Worm (Caenorhabditis elegans) whole organism, late embryonic: ENCODE measurements around the gene C13G3.12.

Experiments
- ahr-1 ChIP-seq: sonication (generic microtip); optimal IDR thresholded peaks from 2 replicates; lab custom pipeline; 2016; ENCODE audit warnings: missing genetic modification characterization, missing compliant biosample characterization
- ceh-18 ChIP-seq: sonication (generic microtip); optimal IDR thresholded peaks from 2 replicates; lab custom pipeline; 2016; ENCODE audit warnings: missing genetic modification characterization, missing compliant biosample characterization
- ceh-19 ChIP-seq: fragments of 200-800 bp; sonication (Bioruptor generic); optimal IDR thresholded peaks from 2 replicates; lab custom pipeline; 2018; ENCODE audit warnings: mild to moderate bottlenecking, missing genetic modification characterization, missing compliant biosample characterization
- ceh-2 ChIP-seq: sonication (generic microtip); optimal IDR thresholded peaks from 2 replicates; lab custom pipeline; 2016; ENCODE audit warnings: missing genotype, missing genetic modification characterization, missing compliant biosample characterization
- ceh-22 ChIP-seq: sonication (generic microtip); optimal IDR thresholded peaks from 2 replicates; lab custom pipeline; 2017; ENCODE audit warnings: missing biosample characterization, missing genetic modification characterization
- ceh-31 ChIP-seq: sonication (generic microtip); optimal IDR thresholded peaks from 2 replicates; lab custom pipeline; 2016; ENCODE audit warnings: missing genetic modification characterization, missing compliant biosample characterization
- ceh-34 ChIP-seq: sonication (generic microtip); optimal IDR thresholded peaks from 2 replicates; lab custom pipeline; 2016; ENCODE audit warnings: mild to moderate bottlenecking, missing genetic modification characterization, missing compliant biosample characterization
- ceh-45 ChIP-seq: fragments of 200-800 bp; sonication (Bioruptor generic); IDR thresholded peaks from 2 replicates; pipeline ENCODE4 v1.3.6; 2022; ENCODE audit warnings: missing genetic modification reagents, missing genetic modification characterization, missing compliant biosample characterization
- ceh-48 ChIP-seq: sonication (generic microtip); optimal IDR thresholded peaks from 2 replicates; lab custom pipeline; 2016; ENCODE audit warnings: missing genetic modification characterization, inconsistent platforms, missing compliant biosample characterization
- ceh-6 ChIP-seq: fragments of 200-800 bp; sonication (Bioruptor generic); optimal IDR thresholded peaks from 2 replicates; lab custom pipeline; 2018; ENCODE audit warnings: mild to moderate bottlenecking, missing genetic modification characterization, missing compliant biosample characterization
- dve-1 ChIP-seq: sonication (generic microtip); optimal IDR thresholded peaks from 2 replicates; lab custom pipeline; 2017; ENCODE audit warnings: antibody characterized with exemption, mild to moderate bottlenecking, missing genetic modification characterization, missing compliant biosample characterization
- elt-2 ChIP-seq: sonication (generic microtip); optimal IDR thresholded peaks from 2 replicates; lab custom pipeline; 2016; ENCODE audit warnings: missing genetic modification reagents, missing genetic modification characterization, missing compliant biosample characterization
- elt-4 ChIP-seq: sonication (generic microtip); optimal IDR thresholded peaks from 2 replicates; lab custom pipeline; 2016; ENCODE audit warnings: missing genetic modification characterization, missing compliant biosample characterization
- eyg-1 ChIP-seq: sonication (generic microtip); optimal IDR thresholded peaks from 2 replicates; lab custom pipeline; 2016; ENCODE audit warnings: missing genotype, missing genetic modification characterization, missing compliant biosample characterization
- fkh-10 ChIP-seq: fragments of 150-350 bp; optimal IDR thresholded peaks from 2 replicates; lab custom pipeline; 2014; ENCODE audit warnings: missing biosample characterization, missing genetic modification reagents, missing genetic modification characterization
- gmeb-2 ChIP-seq: sonication (generic microtip); optimal IDR thresholded peaks from 2 replicates; lab custom pipeline; 2016; ENCODE audit warnings: missing genetic modification characterization, inconsistent platforms, missing compliant biosample characterization
- hlh-15 ChIP-seq: sonication (generic microtip); optimal IDR thresholded peaks from 2 replicates; lab custom pipeline; 2016; ENCODE audit warnings: missing genetic modification characterization, missing compliant biosample characterization
- lim-6 ChIP-seq: sonication (generic microtip); optimal IDR thresholded peaks from 2 replicates; lab custom pipeline; 2016; ENCODE audit warnings: missing genetic modification characterization, missing compliant biosample characterization
- lin-11 ChIP-seq: fragments of 200-800 bp; sonication (Bioruptor generic); optimal IDR thresholded peaks from 2 replicates; lab custom pipeline; 2018; ENCODE audit warnings: mild to moderate bottlenecking, missing genetic modification characterization, missing compliant biosample characterization
- nfya-1 ChIP-seq: sonication (generic microtip); optimal IDR thresholded peaks from 2 replicates; lab custom pipeline; 2017; ENCODE audit warnings: missing genetic modification characterization, mild to moderate bottlenecking, missing compliant biosample characterization, antibody characterized with exemption, moderate library complexity
- nhr-11 ChIP-seq: fragments of 150-350 bp; optimal IDR thresholded peaks from 2 replicates; lab custom pipeline; 2014; ENCODE audit warnings: missing biosample characterization, missing genetic modification characterization
- nhr-232 ChIP-seq: sonication (generic microtip); optimal IDR thresholded peaks from 2 replicates; lab custom pipeline; 2016; ENCODE audit warnings: missing genetic modification characterization, missing compliant biosample characterization
- npax-4 ChIP-seq: sonication (generic microtip); optimal IDR thresholded peaks from 2 replicates; lab custom pipeline; 2016; ENCODE audit warnings: missing genetic modification characterization, missing compliant biosample characterization
- odd-2 ChIP-seq: sonication (generic microtip); optimal IDR thresholded peaks from 2 replicates; lab custom pipeline; 2017; ENCODE audit warnings: antibody characterized with exemption, mild to moderate bottlenecking, missing genetic modification characterization, missing compliant biosample characterization
- pag-3 ChIP-seq: sonication (generic microtip); optimal IDR thresholded peaks from 2 replicates; lab custom pipeline; 2016; ENCODE audit warnings: missing compliant biosample characterization, missing genetic modification characterization, borderline replicate concordance
- ref-2 ChIP-seq: sonication (generic microtip); optimal IDR thresholded peaks from 2 replicates; lab custom pipeline; 2016; ENCODE audit warnings: missing genetic modification characterization, missing compliant biosample characterization
- sdc-2 ChIP-seq: sonication (generic microtip); optimal IDR thresholded peaks from 2 replicates; lab custom pipeline; 2016; ENCODE audit warnings: missing genotype, missing genetic modification characterization, missing compliant biosample characterization
- sox-2 ChIP-seq: fragments of 200-800 bp; sonication (Bioruptor generic); IDR thresholded peaks from 2 replicates; pipeline ENCODE4 v1.3.6; 2022; ENCODE audit warnings: missing genetic modification reagents, missing genetic modification characterization, missing compliant biosample characterization
- sox-4 ChIP-seq: sonication (generic microtip); optimal IDR thresholded peaks from 2 replicates; lab custom pipeline; 2017; ENCODE audit warnings: mild to moderate bottlenecking, missing genetic modification characterization, inconsistent platforms, missing compliant biosample characterization
- syd-9 ChIP-seq: sonication (generic microtip); optimal IDR thresholded peaks from 2 replicates; lab custom pipeline; 2016; ENCODE audit warnings: mild to moderate bottlenecking, missing genetic modification characterization, moderate library complexity, missing compliant biosample characterization
- tbx-2 ChIP-seq: sonication (generic microtip); optimal IDR thresholded peaks from 2 replicates; lab custom pipeline; 2016; ENCODE audit warnings: missing genetic modification characterization, missing compliant biosample characterization
- tbx-7 ChIP-seq: sonication (generic microtip); optimal IDR thresholded peaks from 2 replicates; lab custom pipeline; 2016; ENCODE audit warnings: missing genotype, missing genetic modification characterization, missing compliant biosample characterization
- unc-42 ChIP-seq: sonication (generic microtip); optimal IDR thresholded peaks from 2 replicates; lab custom pipeline; 2016; ENCODE audit warnings: missing genotype, missing genetic modification characterization, missing compliant biosample characterization
- unc-55 ChIP-seq: sonication (generic microtip); optimal IDR thresholded peaks from 2 replicates; lab custom pipeline; 2017; ENCODE audit warnings: missing biosample characterization, missing genetic modification reagents, missing genetic modification characterization
- unc-86 ChIP-seq: sonication (generic microtip); optimal IDR thresholded peaks from 2 replicates; lab custom pipeline; 2016; ENCODE audit warnings: missing genetic modification characterization, missing compliant biosample characterization
- ztf-16 ChIP-seq: sonication (generic microtip); optimal IDR thresholded peaks from 2 replicates; lab custom pipeline; 2017; ENCODE audit warnings: missing genetic modification characterization, missing compliant biosample characterization

Gene C13G3.12

DNA sequence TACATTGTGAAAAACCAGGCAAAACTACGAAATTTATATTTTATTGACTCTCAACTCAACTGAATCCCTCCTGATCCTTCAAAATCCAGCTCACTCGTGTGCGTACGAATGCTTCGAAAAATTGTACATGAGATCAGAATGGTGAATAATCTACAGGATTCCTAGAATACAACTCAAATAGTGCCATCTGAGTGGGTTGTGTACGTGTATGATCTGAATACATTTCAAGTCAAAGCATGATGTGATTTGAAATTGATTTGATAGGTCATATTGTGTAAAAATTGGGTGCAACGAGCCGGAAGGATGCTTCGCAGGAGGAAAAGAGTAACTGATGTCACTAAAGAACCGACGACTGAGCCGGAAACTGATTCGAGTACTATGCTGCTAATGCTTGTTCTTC lies 11.9 kb downstream of the C13G3.12 start:
- TF ChIP-seq ceh-34 (tag; lab: Kevin White, UChicago) = no peak
- TF ChIP-seq ref-2 = no peak
- TF ChIP-seq gmeb-2 (tag; lab: Kevin White, UChicago) = no peak
- TF ChIP-seq ceh-2 (tag; lab: Kevin White, UChicago) = no peak
- TF ChIP-seq unc-42 = no peak
- no peak for TF ChIP-seq ceh-18 (tag; lab: Kevin White, UChicago)

DNA sequence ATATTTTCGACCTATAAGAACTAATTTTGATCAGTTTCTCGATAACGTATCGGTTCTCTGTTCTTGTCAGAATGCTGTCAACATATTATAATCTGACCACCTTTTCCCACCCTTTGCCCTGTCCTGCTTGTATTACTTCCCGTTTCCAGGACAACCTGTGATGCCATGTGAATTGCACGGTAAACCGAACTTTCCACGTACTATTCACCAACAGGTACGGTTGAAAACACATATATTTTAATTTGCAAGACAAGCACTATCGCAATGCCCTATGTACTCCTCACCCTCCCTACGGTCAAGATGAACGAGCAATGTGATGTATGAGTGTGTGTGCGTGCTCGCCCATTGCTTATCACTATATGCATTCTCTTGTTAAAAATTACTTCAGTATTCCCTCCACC lies 13.6 kb downstream of the C13G3.12 start:
- TF ChIP-seq ceh-6 (GFP tag; lab: Kevin White, UChicago) (no peak), elt-2 (tag; lab: Kevin White, UChicago) (peak; percentile 84)

DNA sequence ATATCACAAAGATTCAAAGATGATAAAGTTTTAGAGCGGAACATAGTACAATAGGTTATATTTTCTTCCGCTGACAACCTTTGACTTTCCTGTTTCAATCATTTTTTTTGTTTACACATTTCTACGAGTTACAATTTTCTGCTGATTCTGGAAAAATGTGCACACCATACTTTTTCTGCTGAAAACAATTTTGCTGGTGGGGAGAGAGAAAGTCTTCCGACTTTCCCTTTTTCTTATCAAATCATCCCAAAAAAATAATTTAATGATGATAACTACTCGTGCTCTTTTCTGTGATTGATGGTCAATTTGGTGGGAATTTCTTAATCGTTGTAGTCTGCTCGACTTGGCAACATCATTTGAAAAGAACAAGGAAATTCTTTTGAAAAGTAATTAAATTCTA lies 15.1 kb downstream of the C13G3.12 start:
- TF ChIP-seq elt-2 (tag; lab: Kevin White, UChicago) (peak; percentile 54), ceh-31 (no peak)

DNA sequence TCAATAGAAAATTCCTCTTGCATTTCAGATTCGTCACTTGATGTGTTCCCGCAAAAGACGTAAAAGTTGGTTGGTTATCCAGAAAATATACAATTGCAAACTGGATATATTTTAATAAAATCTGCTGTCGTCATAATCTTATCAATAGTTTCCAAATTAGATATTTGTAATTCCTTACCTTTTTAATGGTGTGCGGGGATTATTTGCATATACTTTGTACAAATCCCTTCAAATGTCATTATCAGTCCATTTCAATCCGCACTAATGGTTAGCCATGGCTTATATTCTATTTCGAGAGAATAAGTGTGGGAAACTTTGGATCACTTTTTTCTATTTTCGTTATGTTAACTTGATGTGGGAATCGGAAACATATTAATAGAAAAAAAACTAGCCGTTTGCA lies 18.6 kb downstream of the C13G3.12 start:
- TF ChIP-seq dve-1 (tag; lab: Kevin White, UChicago) = no peak

DNA sequence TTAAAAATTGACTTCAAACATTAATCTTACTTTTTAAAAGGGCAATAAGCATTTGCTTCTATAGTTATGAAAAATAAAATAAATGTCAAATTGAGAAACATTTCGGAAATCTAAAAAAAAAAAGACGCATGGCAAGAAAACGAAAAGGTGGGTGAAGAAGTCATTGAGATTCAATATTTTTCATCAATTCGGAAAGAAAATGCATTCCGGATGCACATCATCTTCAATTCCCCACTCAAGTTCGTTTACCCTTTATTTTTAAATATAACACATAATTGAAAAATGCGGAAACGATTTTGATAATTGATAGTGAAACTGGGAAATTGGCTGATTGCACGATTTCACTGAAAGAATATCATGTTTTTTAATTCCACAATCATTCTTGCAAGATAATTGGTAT lies 20.3 kb downstream of the C13G3.12 start, which contains the start of gene F53B7.4:
Gene F53B7.4 (minus strand): TSS at position 101 of the 400 bp plus-strand sequence.
- TF ChIP-seq npax-4 (no peak), eyg-1 (tag; lab: Kevin White, UChicago) (no peak), sox-4 (no peak), ref-2 (no peak), odd-2 (tag; lab: Kevin White, UChicago) (no peak), ceh-19 (GFP tag; lab: Kevin White, UChicago) (no peak), pag-3 (tag; lab: Kevin White, UChicago) (no peak), nfya-1 (tag; lab: Kevin White, UChicago) (no peak), elt-4 (no peak), hlh-15 (tag; lab: Kevin White, UChicago) (no peak), lim-6 (tag; lab: Kevin White, UChicago) (no peak), nhr-11 (tag; lab: Kevin White, UChicago) (no peak), ztf-16 (tag; lab: Kevin White, UChicago) (no peak), syd-9 (tag; lab: Kevin White, UChicago) (no peak), ceh-31 (no peak), sox-2 (GFP tag; lab: Robert Waterston, UW) (no peak)

DNA sequence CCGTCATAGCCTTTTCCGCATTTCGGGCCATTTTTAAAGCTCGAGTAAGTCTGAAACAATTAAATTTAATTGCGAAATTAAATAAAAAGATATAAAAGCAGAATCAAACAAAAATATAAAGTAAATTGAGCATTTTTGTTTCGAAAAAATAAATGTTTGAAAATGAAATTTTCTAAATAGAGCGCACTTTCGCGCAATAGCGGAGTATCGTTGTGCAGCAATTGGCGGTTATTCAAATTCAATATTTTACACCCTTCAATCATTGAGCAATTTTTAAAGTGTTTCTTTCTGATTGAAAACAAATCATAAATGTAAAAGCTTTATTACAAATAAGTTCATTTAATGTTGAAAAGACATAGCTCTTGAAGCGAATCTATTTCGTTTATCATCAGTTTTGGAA lies 22.1 kb downstream of the C13G3.12 start, which contains the start of gene isy-1:
Gene isy-1 (minus strand): TSS at position 50 of the 400 bp plus-strand sequence.
- TF ChIP-seq ceh-31 = peak; percentile 47
- TF ChIP-seq unc-42 = peak; percentile 92
- no peak for TF ChIP-seq tbx-2 (tag; lab: Kevin White, UChicago)
- TF ChIP-seq nfya-1 (tag; lab: Kevin White, UChicago) = peak; percentile 37
- TF ChIP-seq, all 69 proteins: peak for 3

DNA sequence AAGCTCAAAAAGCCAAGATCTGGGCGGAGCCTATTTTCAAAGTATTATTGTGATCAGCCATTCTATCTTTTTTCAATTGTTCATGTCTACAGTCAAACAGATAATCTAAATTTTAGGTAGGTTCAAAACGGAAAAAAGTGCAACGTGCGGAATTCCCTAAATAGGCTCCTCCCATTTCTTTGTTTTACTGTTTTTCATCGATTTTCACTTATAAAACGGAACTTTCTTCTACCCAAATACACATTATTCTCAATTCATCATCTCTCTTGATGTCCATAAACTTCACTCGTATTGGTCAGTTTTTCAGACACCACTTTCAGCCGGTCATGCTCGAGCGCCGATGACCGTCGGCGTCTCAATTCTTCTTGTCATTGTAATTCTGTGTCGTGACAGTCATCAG lies 23.9 kb downstream of the C13G3.12 start, which contains the start of gene F53B7.7:
Gene F53B7.7 (plus strand): TSS at position 301 of the 400 bp plus-strand sequence.
- TF ChIP-seq ahr-1 (no peak), syd-9 (tag; lab: Kevin White, UChicago) (no peak), fkh-10 (GFP tag; lab: Kevin White, UChicago) (no peak), unc-42 (no peak), nhr-11 (tag; lab: Kevin White, UChicago) (no peak), ceh-48 (tag; lab: Kevin White, UChicago) (no peak), unc-55 (GFP tag; lab: Kevin White, UChicago) (no peak), sox-2 (GFP tag; lab: Robert Waterston, UW) (no peak), sox-4 (no peak), nhr-232 (tag; lab: Kevin White, UChicago) (no peak), tbx-7 (tag; lab: Kevin White, UChicago) (no peak), unc-86 (tag; lab: Kevin White, UChicago) (no peak), npax-4 (no peak), nfya-1 (tag; lab: Kevin White, UChicago) (no peak), dve-1 (tag; lab: Kevin White, UChicago) (no peak), ceh-18 (tag; lab: Kevin White, UChicago) (no peak), ceh-22 (tag; lab: Kevin White, UChicago) (no peak), sdc-2 (no peak), lin-11 (tag; lab: Kevin White, UChicago) (no peak), ceh-45 (GFP tag; lab: Robert Waterston, UW) (no peak)
